Worm (Caenorhabditis elegans): ENCODE data around the gene npr-30.

The npr-30 gene

DNA sequence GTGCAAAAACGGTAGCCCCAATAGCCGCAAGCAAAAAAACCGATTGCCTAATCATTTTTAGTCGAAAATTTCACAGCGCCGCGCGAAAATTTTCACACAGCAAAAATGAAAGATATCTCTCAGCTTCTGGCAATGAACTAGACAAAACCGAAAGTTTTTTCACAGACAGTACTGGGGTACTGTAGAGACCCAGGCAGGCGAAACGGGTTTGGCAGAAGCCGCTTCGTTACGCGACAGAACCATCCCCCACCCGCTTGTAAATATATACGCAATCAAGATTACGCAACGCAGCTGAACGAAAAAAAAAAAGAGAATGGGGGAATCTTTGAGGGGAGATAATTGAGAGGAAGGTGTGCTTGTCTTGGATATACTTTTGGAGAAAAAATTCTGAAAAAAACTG, 16.4 kb downstream of the npr-30 start, which contains the start of gene H10E21.4:
H10E21.4 (minus strand) TSS at position 167 of the 400 bp plus-strand sequence.
- TF ChIP-seq mbf-1 (tag; optimal IDR thresholded peaks at IDR 0.05) = no peak
- TF ChIP-seq ama-1 (optimal IDR thresholded peaks at IDR 0.05) = no peak
- TF ChIP-seq R02D3.7 (tag; optimal IDR thresholded peaks at IDR 0.05) = no peak
- no peak for TF ChIP-seq mab-5 (tag; optimal IDR thresholded peaks at IDR 0.05)
- no peak for TF ChIP-seq ceh-16 (tag; optimal IDR thresholded peaks at IDR 0.05)
- no peak for TF ChIP-seq dmd-4 (tag; optimal IDR thresholded peaks at IDR 0.05)
- no peak for TF ChIP-seq sem-4 (tag; optimal IDR thresholded peaks at IDR 0.05)
- no peak for TF ChIP-seq nhr-237 (tag; optimal IDR thresholded peaks at IDR 0.05)
- TF ChIP-seq elt-1 (tag; optimal IDR thresholded peaks at IDR 0.05) = no peak
- TF ChIP-seq unc-62 (GFP tag; optimal IDR thresholded peaks at IDR 0.05) = no peak
- no peak for TF ChIP-seq crh-2 (tag; optimal IDR thresholded peaks at IDR 0.05)
- TF ChIP-seq gmeb-1 (tag; optimal IDR thresholded peaks at IDR 0.05) = no peak
- TF ChIP-seq lin-11 (tag; optimal IDR thresholded peaks at IDR 0.05) = no peak
- no peak for TF ChIP-seq nhr-10 (tag; optimal IDR thresholded peaks at IDR 0.05)
- no peak for TF ChIP-seq fos-1 (tag; optimal IDR thresholded peaks at IDR 0.05)
- no peak for TF ChIP-seq egl-27 (tag; optimal IDR thresholded peaks at IDR 0.05)

DNA sequence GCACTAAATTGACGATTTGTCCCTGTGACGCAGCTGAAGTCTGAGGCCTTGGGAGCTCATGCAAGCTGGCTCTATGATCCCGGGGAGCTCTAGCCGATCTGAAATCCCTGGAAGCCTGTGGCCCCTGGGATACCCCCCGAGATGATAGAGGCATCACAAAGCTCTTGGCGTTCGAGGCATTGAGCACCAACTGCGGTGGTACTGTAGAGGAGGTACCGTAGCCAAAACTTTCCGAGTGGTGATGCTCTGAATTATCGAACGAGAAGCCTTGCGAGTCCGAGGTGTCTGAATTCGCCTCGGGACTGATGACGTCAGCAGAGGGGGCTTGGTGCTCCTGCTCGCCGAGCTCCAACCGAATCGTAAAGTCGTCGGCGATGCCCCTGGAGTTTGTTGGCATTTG, 18.2 kb downstream of the npr-30 start:
- no peak for TF ChIP-seq nhr-237 (tag; optimal IDR thresholded peaks at IDR 0.05)
- TF ChIP-seq nhr-77 (tag; optimal IDR thresholded peaks at IDR 0.05) = no peak
- TF ChIP-seq F13H6.1 (tag; optimal IDR thresholded peaks at IDR 0.05) = no peak
- TF ChIP-seq lsy-2 (tag; optimal IDR thresholded peaks at IDR 0.05) = no peak

DNA sequence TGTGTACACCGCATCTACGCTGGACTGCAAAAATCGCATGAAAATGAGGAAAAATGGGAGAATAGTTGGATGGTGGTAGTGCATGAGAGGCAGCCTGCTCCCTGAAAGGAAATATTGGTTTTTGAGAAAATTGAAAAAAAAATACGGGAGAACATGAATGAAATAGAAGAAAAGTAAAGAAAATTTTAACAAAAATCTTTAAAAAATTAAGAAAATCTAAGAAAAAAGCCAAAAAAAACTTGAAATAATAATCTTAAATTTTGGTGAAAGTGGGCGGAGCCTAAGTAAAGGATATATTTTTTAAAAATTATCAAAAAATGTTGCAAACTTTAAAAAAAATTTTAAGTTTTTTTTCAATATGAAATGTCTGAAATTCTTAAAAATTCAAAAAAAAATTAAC, 20.7 kb downstream of the npr-30 start, which contains the start of gene H10E21.5:
H10E21.5 (minus strand) TSS at position 101 of the 400 bp plus-strand sequence.
- TF ChIP-seq nhr-10 (tag; optimal IDR thresholded peaks at IDR 0.05) = no peak

DNA sequence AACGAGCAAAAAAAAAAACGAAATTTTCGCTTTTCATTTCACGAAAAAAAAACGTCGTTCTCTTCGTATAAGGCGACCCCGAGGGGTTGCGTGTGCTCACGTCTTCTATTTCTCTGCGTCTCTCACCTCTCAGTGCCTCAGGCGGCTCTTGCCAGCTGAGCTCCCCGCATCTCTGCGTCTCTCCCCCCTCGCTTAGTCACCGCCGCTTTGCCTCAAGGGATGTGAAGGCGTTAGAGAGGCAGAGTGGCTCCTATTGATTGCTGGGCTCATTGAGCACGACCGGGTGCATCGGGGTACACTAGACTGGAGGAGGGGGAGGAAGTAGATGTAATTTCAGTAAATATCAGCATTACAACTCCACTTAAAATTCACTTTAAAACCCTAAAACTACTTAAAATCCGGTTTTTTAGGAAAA, 22.5 kb downstream of the npr-30 start:
- TF ChIP-seq alr-1 (tag; optimal IDR thresholded peaks at IDR 0.05) = no peak
- TF ChIP-seq sma-3 (GFP tag; optimal IDR thresholded peaks at IDR 0.05) = no peak
- peak; percentile 79 for TF ChIP-seq C34F6.9 (tag; optimal IDR thresholded peaks at IDR 0.05)
- TF ChIP-seq unc-55 (GFP tag; optimal IDR thresholded peaks at IDR 0.05) = peak; percentile 88
- no peak for TF ChIP-seq elt-3 (tag; optimal IDR thresholded peaks at IDR 0.05)
- TF ChIP-seq nhr-77 (tag; optimal IDR thresholded peaks at IDR 0.05) = no peak
- peak; percentile 87 for TF ChIP-seq sma-9 (GFP tag; optimal IDR thresholded peaks at IDR 0.05)
- no peak for TF ChIP-seq sma-9 (tag; optimal IDR thresholded peaks at IDR 0.05)
- no peak for TF ChIP-seq lin-39 (tag; optimal IDR thresholded peaks at IDR 0.05)
- TF ChIP-seq unc-62 (GFP tag; optimal IDR thresholded peaks at IDR 0.05) = no peak
- TF ChIP-seq nhr-23 (tag; optimal IDR thresholded peaks at IDR 0.05) = no peak
- TF ChIP-seq sem-4 (tag; optimal IDR thresholded peaks at IDR 0.05) = no peak
- TF ChIP-seq nhr-25 (tag; optimal IDR thresholded peaks at IDR 0.05) = no peak
- peak; percentile 44 to 70 for TF ChIP-seq lsy-2 (tag; optimal IDR thresholded peaks at IDR 0.05)
- TF ChIP-seq nhr-12 (tag; optimal IDR thresholded peaks at IDR 0.05) = no peak
- TF ChIP-seq F13H6.1 (tag; optimal IDR thresholded peaks at IDR 0.05) = peak; percentile 77
- peak; percentile 75 for TF ChIP-seq nhr-129 (tag; optimal IDR thresholded peaks at IDR 0.05)
- TF ChIP-seq fos-1 (tag; optimal IDR thresholded peaks at IDR 0.05) = peak; percentile 22
- TF ChIP-seq ztf-1 (GFP tag; conservative IDR thresholded peaks at IDR 0.05) = no peak
- no peak for TF ChIP-seq ama-1 (optimal IDR thresholded peaks at IDR 0.05)
- peak; percentile 86 for TF ChIP-seq lin-11 (tag; optimal IDR thresholded peaks at IDR 0.05)
- TF ChIP-seq peb-1 (tag; optimal IDR thresholded peaks at IDR 0.05) = no peak
- peak; percentile 39 for TF ChIP-seq nhr-6 (tag; optimal IDR thresholded peaks at IDR 0.05)
- no peak for TF ChIP-seq nhr-11 (tag; optimal IDR thresholded peaks at IDR 0.05)
- TF ChIP-seq ceh-16 (tag; optimal IDR thresholded peaks at IDR 0.05) = no peak
- peak; percentile 11 for TF ChIP-seq Y55F3AM.14 (GFP tag; optimal IDR thresholded peaks at IDR 0.05)
- peak; percentile 74 for TF ChIP-seq zag-1 (tag; optimal IDR thresholded peaks at IDR 0.05)
- TF ChIP-seq dmd-4 (tag; optimal IDR thresholded peaks at IDR 0.05) = no peak
- peak; percentile 33 for TF ChIP-seq nhr-21 (tag; optimal IDR thresholded peaks at IDR 0.05)
- no peak for TF ChIP-seq ztf-11 (tag; optimal IDR thresholded peaks at IDR 0.05)
- TF ChIP-seq blmp-1 (tag; optimal IDR thresholded peaks at IDR 0.05; ENCODE audit: insufficient read depth) = no peak
- peak; percentile 47 for TF ChIP-seq ztf-4 (tag; optimal IDR thresholded peaks at IDR 0.05)
- TF ChIP-seq ceh-82 (tag; optimal IDR thresholded peaks at IDR 0.05) = peak; percentile 17
- peak; percentile 32 for TF ChIP-seq mab-5 (tag; optimal IDR thresholded peaks at IDR 0.05)
- no peak for TF ChIP-seq gmeb-1 (tag; optimal IDR thresholded peaks at IDR 0.05)
- no peak for TF ChIP-seq elt-1 (tag; optimal IDR thresholded peaks at IDR 0.05)
- no peak for TF ChIP-seq unc-39 (tag; optimal IDR thresholded peaks at IDR 0.05)
- no peak for TF ChIP-seq nhr-10 (tag; optimal IDR thresholded peaks at IDR 0.05)
- peak; percentile 72 to 85 for TF ChIP-seq mdl-1 (tag; optimal IDR thresholded peaks at IDR 0.05)
- no peak for TF ChIP-seq R02D3.7 (tag; optimal IDR thresholded peaks at IDR 0.05)
- TF ChIP-seq mbf-1 (tag; optimal IDR thresholded peaks at IDR 0.05) = no peak
- TF ChIP-seq lin-13 (GFP tag; optimal IDR thresholded peaks at IDR 0.05) = peak; percentile 62
- TF ChIP-seq nhr-237 (tag; optimal IDR thresholded peaks at IDR 0.05) = no peak
- TF ChIP-seq aly-2 (tag; optimal IDR thresholded peaks at IDR 0.05) = no peak
- no peak for TF ChIP-seq snpc-4 (tag; optimal IDR thresholded peaks at IDR 0.05)
